Worm (Caenorhabditis elegans): ENCODE data around the gene EGAP1.1.

DNA sequence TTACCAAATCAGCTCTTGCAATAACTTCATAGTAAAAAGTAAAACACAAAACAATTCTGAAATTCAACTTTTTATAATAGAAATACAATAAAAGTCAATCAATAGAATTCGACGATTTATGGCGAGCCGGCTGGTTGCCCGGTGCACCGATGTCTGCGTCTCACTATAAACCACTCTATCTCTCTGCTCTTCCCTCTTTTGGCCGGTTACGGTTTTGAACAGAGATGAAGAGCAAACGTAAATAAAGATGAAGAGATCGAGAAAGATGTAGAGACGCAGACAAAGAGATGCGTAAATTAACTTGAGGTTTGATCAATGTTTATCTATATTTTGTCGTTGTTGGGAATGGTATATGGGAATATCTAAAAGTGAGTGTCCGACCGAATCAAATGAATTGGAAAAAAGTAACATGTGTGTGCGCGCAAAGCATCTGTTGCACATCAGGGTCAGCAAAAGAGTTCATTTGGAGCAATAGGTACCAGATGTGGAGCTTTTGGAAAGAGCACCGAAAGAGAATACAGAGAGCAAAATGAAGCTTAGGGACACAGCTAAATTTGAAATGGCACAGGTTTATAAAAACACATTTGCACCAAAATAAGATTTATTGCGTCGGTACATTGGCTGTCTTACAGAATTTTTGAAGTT, 43.4 kb upstream of the EGAP1.1 start:
- TF ChIP-seq ceh-24 (tag; optimal IDR thresholded peaks at IDR 0.05), result no peak
- no peak for TF ChIP-seq fkh-10 (GFP tag; optimal IDR thresholded peaks at IDR 0.05)
- TF ChIP-seq pat-9 (tag; optimal IDR thresholded peaks at IDR 0.05), result no peak
- TF ChIP-seq C38D4.7 (GFP tag; optimal IDR thresholded peaks at IDR 0.05), result no peak

All from whole organism, late embryonic.